Fruit fly (Drosophila melanogaster) whole organism, embryonic: ENCODE results near the gene Fitm.

ENCODE experiments used
- Atf6 ChIP-seq: fragments of 200-800 bp; sonication (Bioruptor generic); IDR thresholded peaks from 2 replicates; pipeline ENCODE4 v1.3.6; 2022; ENCODE audit warnings: missing biosample characterization, missing genetic modification characterization
- BtbVII ChIP-seq: fragments of 200-800 bp; sonication (Bioruptor generic); optimal IDR thresholded peaks from 3 replicates; lab custom pipeline; 2017; ENCODE audit warnings: missing biosample characterization, mild to moderate bottlenecking, missing genetic modification characterization
- CG12769 ChIP-seq: fragments of 200-800 bp; sonication (Bioruptor generic); optimal IDR thresholded peaks from 2 replicates; lab custom pipeline; 2019; ENCODE audit warnings: missing biosample characterization, mild to moderate bottlenecking, missing genetic modification characterization, moderate library complexity
- CG15601 ChIP-seq: fragments of 200-800 bp; sonication (Bioruptor generic); optimal IDR thresholded peaks from 3 replicates; lab custom pipeline; 2019; ENCODE audit warnings: missing biosample characterization, mild to moderate bottlenecking, missing genetic modification characterization, moderate library complexity
- CG17568 ChIP-seq: fragments of 200-800 bp; sonication (Bioruptor generic); optimal IDR thresholded peaks from 2 replicates; lab custom pipeline; 2018; ENCODE audit warnings: missing biosample characterization, mild to moderate bottlenecking, missing genetic modification characterization, moderate library complexity
- CG3281 ChIP-seq: fragments of 200-800 bp; sonication (Bioruptor generic); optimal IDR thresholded peaks from 3 replicates; lab custom pipeline; 2017; ENCODE audit warnings: missing biosample characterization, mild to moderate bottlenecking, missing genetic modification characterization
- CG3407 ChIP-seq: fragments of 200-800 bp; sonication (Bioruptor generic); optimal IDR thresholded peaks from 2 replicates; lab custom pipeline; 2018; ENCODE audit warnings: missing biosample characterization, mild to moderate bottlenecking, missing genetic modification characterization
- CG3847 ChIP-seq: fragments of 200-800 bp; sonication (Bioruptor generic); IDR thresholded peaks from 2 replicates; pipeline ENCODE4 v1.3.6; 2022; ENCODE audit warnings: missing biosample characterization, missing genetic modification characterization
- CG4328 ChIP-seq: fragments of 200-800 bp; sonication (Bioruptor generic); optimal IDR thresholded peaks from 3 replicates; lab custom pipeline; 2017; ENCODE audit warnings: missing biosample characterization, missing genetic modification reagents, missing genetic modification characterization
- CG4424 ChIP-seq: fragments of 200-800 bp; sonication (Bioruptor generic); optimal IDR thresholded peaks from 3 replicates; lab custom pipeline; 2016; ENCODE audit warnings: missing biosample characterization, missing genetic modification characterization
- CG7556 ChIP-seq: fragments of 200-800 bp; sonication (Bioruptor generic); optimal IDR thresholded peaks from 2 replicates; lab custom pipeline; 2017; ENCODE audit warnings: missing biosample characterization, mild to moderate bottlenecking, missing genetic modification characterization
- Camta ChIP-seq: fragments of 200-800 bp; sonication (Bioruptor generic); optimal IDR thresholded peaks from 2 replicates; lab custom pipeline; 2016; ENCODE audit warnings: missing biosample characterization, missing genetic modification characterization
- Dad ChIP-seq: fragments of 200-800 bp; sonication (Bioruptor generic); optimal IDR thresholded peaks from 3 replicates; lab custom pipeline; 2016; ENCODE audit warnings: missing biosample characterization, missing genetic modification characterization
- Dbx ChIP-seq: fragments of 200-800 bp; sonication (Bioruptor generic); IDR thresholded peaks from 3 replicates; pipeline ENCODE4 v1.3.6; 2022; ENCODE audit warnings: missing biosample characterization, missing genetic modification characterization
- Doc2 ChIP-seq: fragments of 200-800 bp; sonication (Bioruptor generic); IDR thresholded peaks from 2 replicates; pipeline ENCODE4 v1.3.6; 2022; ENCODE audit warnings: missing biosample characterization, missing genetic modification characterization
- Gug ChIP-seq: fragments of 200-800 bp; sonication (Bioruptor generic); IDR thresholded peaks from 4 replicates; pipeline ENCODE4 v1.3.6; 2022; ENCODE audit warnings: missing biosample characterization, missing genetic modification characterization
- HHEX ChIP-seq: fragments of 200-800 bp; sonication (Bioruptor generic); optimal IDR thresholded peaks from 3 replicates; lab custom pipeline; 2017; ENCODE audit warnings: missing biosample characterization, mild to moderate bottlenecking, missing genetic modification characterization, missing genetic modification reagents
- Hmx ChIP-seq: fragments of 200-800 bp; sonication (Bioruptor generic); optimal IDR thresholded peaks from 2 replicates; lab custom pipeline; 2016; ENCODE audit warnings: missing biosample characterization, missing genetic modification characterization
- Hr51 ChIP-seq, 2 experiments: fragments of 200-800 bp; sonication (Bioruptor generic); optimal IDR thresholded peaks; 2 replicates in 1 of 2; 3 replicates in 1 of 2; lab custom pipeline; 2016 to 2018; ENCODE audit warnings: missing biosample characterization in 2 of 2, missing genetic modification characterization in 2 of 2, mild to moderate bottlenecking in 1 of 2, moderate library complexity in 1 of 2
- Jarid2 ChIP-seq: fragments of 200-800 bp; sonication (Bioruptor generic); optimal IDR thresholded peaks from 3 replicates; lab custom pipeline; 2017; ENCODE audit warnings: mild to moderate bottlenecking, missing biosample characterization, missing genetic modification reagents, missing genetic modification characterization
- NC2α ChIP-seq: fragments of 200-800 bp; sonication (Bioruptor generic); optimal IDR thresholded peaks from 2 replicates; lab custom pipeline; 2016; ENCODE audit warnings: missing biosample characterization, missing genetic modification characterization
- NC2β ChIP-seq: fragments of 200-800 bp; sonication (Bioruptor generic); optimal IDR thresholded peaks from 2 replicates; lab custom pipeline; 2016; ENCODE audit warnings: missing biosample characterization, missing genetic modification characterization
- Optix ChIP-seq: fragments of 200-800 bp; sonication (Bioruptor generic); IDR thresholded peaks from 3 replicates; pipeline ENCODE4 v1.3.6; 2022; ENCODE audit warnings: missing biosample characterization, missing genetic modification characterization
- Scr ChIP-seq: fragments of 200-800 bp; sonication (Bioruptor generic); IDR thresholded peaks from 2 replicates; pipeline ENCODE4 v1.3.6; 2022; ENCODE audit warnings: missing biosample characterization, missing genetic modification characterization; ENCODE audit not compliant: partially characterized antibody
- Side ChIP-seq: fragments of 200-800 bp; sonication (Bioruptor generic); optimal IDR thresholded peaks from 2 replicates; lab custom pipeline; 2016; ENCODE audit warnings: missing biosample characterization, missing genetic modification characterization
- Stat92E ChIP-seq, 3 experiments: fragments of >200 bp in 2 of 3; fragments of 200-800 bp in 1 of 3; sonication (Bioruptor generic) in 1 of 3; optimal IDR thresholded peaks; 2 replicates each; lab custom pipeline; 2017 to 2019; ENCODE audit warnings: missing biosample characterization in 3 of 3, missing genetic modification characterization in 3 of 3, mild to moderate bottlenecking in 1 of 3, moderate library complexity in 1 of 3
- Vsx1 ChIP-seq: fragments of 200-800 bp; sonication (Bioruptor generic); optimal IDR thresholded peaks from 2 replicates; lab custom pipeline; 2017; ENCODE audit warnings: missing biosample characterization, mild to moderate bottlenecking, missing genetic modification characterization, missing genetic modification reagents
- ab ChIP-seq: fragments of 200-800 bp; sonication (Bioruptor generic); optimal IDR thresholded peaks from 2 replicates; lab custom pipeline; 2016; ENCODE audit warnings: missing biosample characterization, missing genetic modification characterization
- az2 ChIP-seq: fragments of 200-800 bp; sonication (Bioruptor generic); optimal IDR thresholded peaks from 3 replicates; lab custom pipeline; 2016; ENCODE audit warnings: missing biosample characterization, missing genetic modification characterization
- bcd ChIP-seq: fragments of 200-800 bp; sonication (Bioruptor generic); optimal IDR thresholded peaks from 2 replicates; lab custom pipeline; 2017; ENCODE audit warnings: missing biosample characterization, mild to moderate bottlenecking, missing genetic modification characterization
- chn ChIP-seq: fragments of 200-800 bp; sonication (Bioruptor generic); optimal IDR thresholded peaks from 2 replicates; lab custom pipeline; 2016; ENCODE audit warnings: missing biosample characterization, missing genetic modification characterization
- dysf ChIP-seq: fragments of 200-800 bp; sonication (Bioruptor generic); IDR thresholded peaks from 3 replicates; pipeline ENCODE4 v1.3.6; 2022; ENCODE audit warnings: missing biosample characterization, missing genetic modification characterization
- fd102C ChIP-seq: fragments of 200-800 bp; sonication (Bioruptor generic); optimal IDR thresholded peaks from 2 replicates; lab custom pipeline; 2018; ENCODE audit warnings: missing biosample characterization, mild to moderate bottlenecking, missing genetic modification characterization, moderate library complexity
- fd3F ChIP-seq: fragments of 200-800 bp; sonication (Bioruptor generic); optimal IDR thresholded peaks from 2 replicates; lab custom pipeline; 2018; ENCODE audit warnings: missing biosample characterization, mild to moderate bottlenecking, missing genetic modification characterization, moderate library complexity
- lola ChIP-seq, 3 experiments: fragments of >200 bp in 2 of 3; fragments of 200-800 bp in 1 of 3; sonication (Bioruptor generic) in 1 of 3; optimal IDR thresholded peaks; 2 replicates each; lab custom pipeline; 2017 to 2019; ENCODE audit warnings: missing biosample characterization in 3 of 3, missing genetic modification characterization in 3 of 3, mild to moderate bottlenecking in 1 of 3, moderate library complexity in 1 of 3
- mirr ChIP-seq: fragments of 200-800 bp; sonication (Bioruptor generic); optimal IDR thresholded peaks from 3 replicates; lab custom pipeline; 2018; ENCODE audit warnings: missing biosample characterization, mild to moderate bottlenecking, missing genetic modification characterization
- mld ChIP-seq: fragments of 200-800 bp; sonication (Bioruptor generic); IDR thresholded peaks from 3 replicates; pipeline ENCODE4 v1.3.6; 2022; ENCODE audit warnings: missing biosample characterization, missing genetic modification characterization; ENCODE audit not compliant: partially characterized antibody
- pita ChIP-seq: fragments of 200-800 bp; sonication (Bioruptor generic); optimal IDR thresholded peaks from 2 replicates; lab custom pipeline; 2017; ENCODE audit warnings: missing biosample characterization, mild to moderate bottlenecking, missing genetic modification characterization
- pnt ChIP-seq: fragments of 200-800 bp; sonication (Bioruptor generic); optimal IDR thresholded peaks from 3 replicates; lab custom pipeline; 2016; ENCODE audit warnings: missing biosample characterization, missing genetic modification characterization
- rib ChIP-seq: fragments of 200-800 bp; sonication (Bioruptor generic); IDR thresholded peaks from 2 replicates; pipeline ENCODE4 v1.3.6; 2022; ENCODE audit warnings: missing biosample characterization, missing genetic modification characterization
- schlank ChIP-seq: fragments of 200-800 bp; sonication (Bioruptor generic); optimal IDR thresholded peaks from 2 replicates; lab custom pipeline; 2018; ENCODE audit warnings: missing biosample characterization, mild to moderate bottlenecking, missing genetic modification characterization
- sens ChIP-seq: fragments of 200-800 bp; sonication (Bioruptor generic); peaks from one replicate; lab custom pipeline; 2016; ENCODE audit warnings: missing biosample characterization, missing genetic modification characterization
- sima ChIP-seq: fragments of 200-800 bp; sonication (Bioruptor generic); optimal IDR thresholded peaks from 2 replicates; lab custom pipeline; 2016; ENCODE audit warnings: missing biosample characterization, missing genetic modification characterization
- slp2 ChIP-seq: fragments of 200-800 bp; sonication (Bioruptor generic); optimal IDR thresholded peaks from 2 replicates; lab custom pipeline; 2016; ENCODE audit warnings: missing biosample characterization, missing genetic modification characterization
- stwl ChIP-seq: fragments of 200-800 bp; sonication (Bioruptor generic); optimal IDR thresholded peaks from 3 replicates; lab custom pipeline; 2018; ENCODE audit warnings: missing biosample characterization, mild to moderate bottlenecking, missing genetic modification characterization, moderate library complexity
- sug ChIP-seq: fragments of 200-800 bp; optimal IDR thresholded peaks from 2 replicates; lab custom pipeline; 2019; ENCODE audit warnings: missing biosample characterization, mild to moderate bottlenecking, missing genetic modification characterization, moderate library complexity
- trh ChIP-seq: fragments of 200-800 bp; sonication (Bioruptor generic); optimal IDR thresholded peaks from 2 replicates; lab custom pipeline; 2016; ENCODE audit warnings: missing biosample characterization, missing genetic modification characterization
- twi ChIP-seq: fragments of 200-800 bp; optimal IDR thresholded peaks from 2 replicates; lab custom pipeline; 2019; ENCODE audit warnings: missing biosample characterization, mild to moderate bottlenecking, missing genetic modification characterization, moderate library complexity
- wdn ChIP-seq: fragments of 200-800 bp; sonication (Bioruptor generic); IDR thresholded peaks from 2 replicates; pipeline ENCODE4 v1.3.6; 2022; ENCODE audit warnings: missing biosample characterization, missing genetic modification characterization

The Fitm gene

dm6 chr3L:5154917-5155613, 9.2 kb upstream of the Fitm start:
- TF ChIP-seq twi (tag; lab: Kevin White, UChicago) = no peak
- peak; percentile 68 for TF ChIP-seq Gug
- TF ChIP-seq dysf = peak; percentile 88
- TF ChIP-seq CG3281 (GFP tag; lab: Kevin White, UChicago) = peak; percentile 79
- peak; percentile 12 for TF ChIP-seq NC2α (GFP tag; lab: Kevin White, UChicago)
- no peak for TF ChIP-seq CG17568 (GFP tag; lab: Kevin White, UChicago)
- TF ChIP-seq Jarid2 (GFP tag; lab: Kevin White, UChicago) = no peak
- no peak; the same call in 1 of the 2 replicates for TF ChIP-seq wdn
- peak; percentile 0 for TF ChIP-seq trh (GFP tag; lab: Kevin White, UChicago)
- no peak for TF ChIP-seq Vsx1
- TF ChIP-seq rib = peak; percentile 74; the same call in 1 of the 2 replicates
- no peak for TF ChIP-seq ab (GFP tag; lab: Kevin White, UChicago)
- peak; percentile 54 to 85 for TF ChIP-seq Hr51 (GFP tag; optimal IDR thresholded peaks at IDR 0.05; lab: Kevin White, UChicago)
- TF ChIP-seq mirr (GFP tag; lab: Kevin White, UChicago) = peak; percentile 20
- peak; percentile 67 for TF ChIP-seq Camta (GFP tag; lab: Kevin White, UChicago)
- TF ChIP-seq CG15601 (tag; lab: Kevin White, UChicago) = peak; percentile 34
- peak; percentile 65 for TF ChIP-seq CG4424
- peak; percentile 88 for TF ChIP-seq CG7556 (GFP tag; lab: Kevin White, UChicago)
- peak; percentile 61 for TF ChIP-seq CG3407 (GFP tag; lab: Kevin White, UChicago)
- no peak for TF ChIP-seq lola (GFP tag; optimal IDR thresholded peaks at IDR 0.05; lab: Kevin White, UChicago)
- no peak for TF ChIP-seq CG12769 (tag; lab: Kevin White, UChicago)
- peak; percentile 91 for TF ChIP-seq Dbx (GFP tag; lab: Robert Waterston, UW)
- peak; percentile 74 for TF ChIP-seq chn (GFP tag; lab: Kevin White, UChicago)
- TF ChIP-seq Stat92E (GFP tag; optimal IDR thresholded peaks at IDR 0.05; lab: Kevin White, UChicago) = no peak
- TF ChIP-seq BtbVII = peak; percentile 68
- peak; percentile 77 for TF ChIP-seq Side
- TF ChIP-seq pnt (GFP tag; lab: Kevin White, UChicago) = peak; percentile 71
- peak; percentile 54 for TF ChIP-seq schlank (tag; lab: Kevin White, UChicago)
- TF ChIP-seq Doc2 (GFP tag; lab: Robert Waterston, UW) = peak; percentile 36; the same call in 1 of the 2 replicates
- TF ChIP-seq sima (GFP tag; lab: Kevin White, UChicago) = peak; percentile 7
- no peak for TF ChIP-seq stwl (tag; lab: Kevin White, UChicago)
- no peak for TF ChIP-seq Scr (GFP tag; lab: Robert Waterston, UW)
- TF ChIP-seq CG3847 (GFP tag; lab: Robert Waterston, UW) = peak; percentile 67; the same call in 1 of the 2 replicates
- TF ChIP-seq az2 (GFP tag; lab: Kevin White, UChicago) = peak; percentile 69
- TF ChIP-seq mld (GFP tag; lab: Robert Waterston, UW) = no peak
- TF ChIP-seq fd3F (GFP tag; lab: Kevin White, UChicago) = peak; percentile 38
- peak; percentile 73 for TF ChIP-seq bcd
- TF ChIP-seq CG4328 (GFP tag; lab: Kevin White, UChicago) = peak; percentile 49
- TF ChIP-seq fd102C (GFP tag; lab: Kevin White, UChicago) = no peak
- peak; percentile 52 for TF ChIP-seq Dad (GFP tag; lab: Kevin White, UChicago)
- TF ChIP-seq sug (tag; lab: Kevin White, UChicago) = peak; percentile 7
- TF ChIP-seq Hmx = no peak
- peak; percentile 86 for TF ChIP-seq Atf6 (GFP tag; lab: Robert Waterston, UW)
- TF ChIP-seq pita = no peak
- peak; percentile 97 for TF ChIP-seq sens
- no peak for TF ChIP-seq NC2β (GFP tag; lab: Kevin White, UChicago)
- TF ChIP-seq HHEX (GFP tag; lab: Kevin White, UChicago) = peak; percentile 71
- no peak; the same call in 1 of the 3 replicates for TF ChIP-seq Optix (GFP tag; lab: Robert Waterston, UW)
- peak; percentile 46 for TF ChIP-seq slp2
